Fruit fly (Drosophila melanogaster) whole organism, embryonic: ENCODE results near the gene eIF2Bepsilon.
A peak's percentile ranks its signal among the peaks of the same experiment; 100 is the strongest.

ENCODE experiments used
- B-H2 ChIP-seq: fragments of 200-800 bp; sonication (Bioruptor generic); optimal IDR thresholded peaks from 2 replicates; lab custom pipeline; 2018; ENCODE audit warnings: missing biosample characterization, mild to moderate bottlenecking, missing genetic modification characterization
- CG10543 ChIP-seq: fragments of 200-800 bp; sonication (Bioruptor generic); optimal IDR thresholded peaks from 3 replicates; lab custom pipeline; 2017; ENCODE audit warnings: missing biosample characterization, mild to moderate bottlenecking, missing genetic modification characterization, moderate library complexity
- CG11504 ChIP-seq: fragments of 200-800 bp; sonication (Bioruptor generic); optimal IDR thresholded peaks from 3 replicates; lab custom pipeline; 2019; ENCODE audit warnings: missing biosample characterization, mild to moderate bottlenecking, missing genetic modification characterization, moderate library complexity
- CG12071 ChIP-seq: fragments of 200-800 bp; sonication (Bioruptor generic); optimal IDR thresholded peaks from 3 replicates; lab custom pipeline; 2018; ENCODE audit warnings: missing biosample characterization, mild to moderate bottlenecking, missing genetic modification characterization
- CG13287 ChIP-seq: fragments of 200-800 bp; sonication (Bioruptor generic); IDR thresholded peaks from 2 replicates; pipeline ENCODE4 v1.3.6; 2022; ENCODE audit warnings: missing biosample characterization, missing genetic modification characterization; ENCODE audit not compliant: partially characterized antibody
- CG13894 ChIP-seq: fragments of 200-800 bp; sonication (Bioruptor generic); optimal IDR thresholded peaks from 3 replicates; lab custom pipeline; 2018; ENCODE audit warnings: missing biosample characterization, mild to moderate bottlenecking, missing genetic modification characterization, moderate library complexity
- CG14710 ChIP-seq: fragments of 200-800 bp; sonication (Bioruptor generic); optimal IDR thresholded peaks from 3 replicates; lab custom pipeline; 2019; ENCODE audit warnings: missing biosample characterization, mild to moderate bottlenecking, missing genetic modification characterization, moderate library complexity
- CG16815 ChIP-seq: fragments of 200-800 bp; sonication (Bioruptor generic); optimal IDR thresholded peaks from 3 replicates; lab custom pipeline; 2017; ENCODE audit warnings: missing biosample characterization, mild to moderate bottlenecking, missing genetic modification characterization
- CG17912 ChIP-seq: fragments of 200-800 bp; sonication (Bioruptor generic); optimal IDR thresholded peaks from 2 replicates; lab custom pipeline; 2018; ENCODE audit warnings: missing biosample characterization, mild to moderate bottlenecking, missing genetic modification characterization
- CG1792 ChIP-seq: fragments of 200-800 bp; sonication (Bioruptor generic); optimal IDR thresholded peaks from 2 replicates; lab custom pipeline; 2016; ENCODE audit warnings: missing biosample characterization, missing genetic modification characterization
- CG2712 ChIP-seq: fragments of 200-800 bp; optimal IDR thresholded peaks from 3 replicates; lab custom pipeline; 2019; ENCODE audit warnings: missing biosample characterization, mild to moderate bottlenecking, missing genetic modification characterization, moderate library complexity
- CG30403 ChIP-seq: fragments of 200-800 bp; sonication (Bioruptor generic); optimal IDR thresholded peaks from 3 replicates; lab custom pipeline; 2016; ENCODE audit warnings: missing biosample characterization, missing genetic modification characterization
- CG3065 ChIP-seq: fragments of 200-800 bp; sonication (Bioruptor generic); optimal IDR thresholded peaks from 2 replicates; lab custom pipeline; 2016; ENCODE audit warnings: missing biosample characterization, missing genetic modification characterization
- CG31224 ChIP-seq: fragments of 200-800 bp; sonication (Bioruptor generic); IDR thresholded peaks from 2 replicates; pipeline ENCODE4 v1.3.6; 2022; ENCODE audit warnings: missing biosample characterization, missing genetic modification characterization
- CG4617 ChIP-seq: fragments of 200-800 bp; sonication (Bioruptor generic); optimal IDR thresholded peaks from 3 replicates; lab custom pipeline; 2016; ENCODE audit warnings: missing biosample characterization, missing genetic modification characterization, borderline replicate concordance
- CG5245 ChIP-seq: fragments of 200-800 bp; sonication (Bioruptor generic); optimal IDR thresholded peaks from 3 replicates; lab custom pipeline; 2016; ENCODE audit warnings: missing biosample characterization, missing genetic modification characterization
- CG6765 ChIP-seq: fragments of 200-800 bp; sonication (Bioruptor generic); optimal IDR thresholded peaks from 3 replicates; lab custom pipeline; 2017; ENCODE audit warnings: missing biosample characterization, mild to moderate bottlenecking, missing genetic modification characterization
- CG8089 ChIP-seq: fragments of 200-800 bp; sonication (Bioruptor generic); optimal IDR thresholded peaks from 3 replicates; lab custom pipeline; 2016; ENCODE audit warnings: missing biosample characterization, missing genetic modification characterization
- CG8281 ChIP-seq: fragments of 200-800 bp; sonication (Bioruptor generic); optimal IDR thresholded peaks from 2 replicates; lab custom pipeline; 2018; ENCODE audit warnings: missing biosample characterization, mild to moderate bottlenecking, missing genetic modification characterization, moderate library complexity
- CG8478 ChIP-seq: fragments of >200 bp; optimal IDR thresholded peaks from 2 replicates; lab custom pipeline; 2018
- CHES-1-like ChIP-seq: fragments of 200-800 bp; sonication (Bioruptor generic); optimal IDR thresholded peaks from 2 replicates; lab custom pipeline; 2016; ENCODE audit warnings: missing biosample characterization, missing genetic modification characterization
- Camta ChIP-seq: fragments of 200-800 bp; sonication (Bioruptor generic); optimal IDR thresholded peaks from 2 replicates; lab custom pipeline; 2016; ENCODE audit warnings: missing biosample characterization, missing genetic modification characterization
- Dip3 ChIP-seq: fragments of 200-800 bp; sonication (Bioruptor generic); optimal IDR thresholded peaks from 3 replicates; lab custom pipeline; 2016; ENCODE audit warnings: missing biosample characterization, missing genetic modification characterization
- Doc3 ChIP-seq: fragments of 200-800 bp; sonication (Bioruptor generic); IDR thresholded peaks from 3 replicates; pipeline ENCODE4 v1.3.6; 2022; ENCODE audit warnings: missing biosample characterization, missing genetic modification characterization; ENCODE audit not compliant: partially characterized antibody
- Mes4 ChIP-seq: fragments of 200-800 bp; sonication (Bioruptor generic); optimal IDR thresholded peaks from 2 replicates; lab custom pipeline; 2016; ENCODE audit warnings: missing biosample characterization, missing genetic modification characterization
- NFAT ChIP-seq: fragments of 200-800 bp; sonication (Bioruptor generic); IDR thresholded peaks from 2 replicates; pipeline ENCODE4 v1.3.6; 2022; ENCODE audit warnings: missing biosample characterization, missing genetic modification characterization
- Sox100B ChIP-seq: fragments of 200-800 bp; sonication (Bioruptor generic); optimal IDR thresholded peaks from 3 replicates; lab custom pipeline; 2018; ENCODE audit warnings: missing biosample characterization, mild to moderate bottlenecking, missing genetic modification characterization
- Sry-β ChIP-seq: fragments of 200-800 bp; sonication (Bioruptor generic); optimal IDR thresholded peaks from 2 replicates; lab custom pipeline; 2018; ENCODE audit warnings: missing biosample characterization, mild to moderate bottlenecking, missing genetic modification characterization, moderate library complexity
- Xrp1 ChIP-seq: fragments of 200-800 bp; sonication (Bioruptor generic); IDR thresholded peaks from 2 replicates; pipeline ENCODE4 v1.3.6; 2022; ENCODE audit warnings: missing biosample characterization, missing genetic modification characterization
- ase ChIP-seq: fragments of 200-800 bp; sonication (Bioruptor generic); IDR thresholded peaks from 3 replicates; pipeline ENCODE4 v1.3.6; 2022; ENCODE audit warnings: missing biosample characterization, missing genetic modification characterization
- az2 ChIP-seq: fragments of 200-800 bp; sonication (Bioruptor generic); optimal IDR thresholded peaks from 3 replicates; lab custom pipeline; 2016; ENCODE audit warnings: missing biosample characterization, missing genetic modification characterization
- bbx ChIP-seq: fragments of 200-800 bp; sonication (Bioruptor generic); IDR thresholded peaks from 2 replicates; pipeline ENCODE4 v1.3.6; 2022; ENCODE audit warnings: missing biosample characterization, missing genetic modification characterization; ENCODE audit not compliant: partially characterized antibody
- caup ChIP-seq: fragments of 200-800 bp; sonication (Bioruptor generic); optimal IDR thresholded peaks from 3 replicates; lab custom pipeline; 2017; ENCODE audit warnings: missing biosample characterization, mild to moderate bottlenecking, missing genetic modification characterization, moderate library complexity; ENCODE audit not compliant: severe bottlenecking
- da ChIP-seq: fragments of 200-800 bp; sonication (Bioruptor generic); optimal IDR thresholded peaks from 2 replicates; lab custom pipeline; 2016; ENCODE audit warnings: missing biosample characterization, missing genetic modification characterization
- ems ChIP-seq: fragments of 200-800 bp; sonication (Bioruptor generic); optimal IDR thresholded peaks from 3 replicates; lab custom pipeline; 2016; ENCODE audit warnings: missing biosample characterization, missing genetic modification characterization
- en ChIP-seq: fragments of 200-800 bp; sonication (Bioruptor generic); optimal IDR thresholded peaks from 2 replicates; lab custom pipeline; 2016; ENCODE audit warnings: missing biosample characterization, missing genetic modification characterization
- her ChIP-seq: fragments of 200-800 bp; sonication (Bioruptor generic); optimal IDR thresholded peaks from 2 replicates; lab custom pipeline; 2016; ENCODE audit warnings: missing biosample characterization, missing genetic modification characterization
- hkb ChIP-seq, 2 experiments: fragments of 200-800 bp in 1 of 2; fragments of >200 bp in 1 of 2; sonication (Bioruptor generic) in 1 of 2; IDR thresholded peaks in 1 of 2; optimal IDR thresholded peaks in 1 of 2; 2 replicates each; pipeline versions ENCODE4 v1.3.6 to Lab custom; 2017 to 2022; ENCODE audit warnings: missing biosample characterization in 1 of 2, missing genetic modification characterization in 1 of 2
- p53 ChIP-seq: fragments of 200-800 bp; sonication (Bioruptor generic); optimal IDR thresholded peaks from 2 replicates; lab custom pipeline; 2016; ENCODE audit warnings: missing biosample characterization, missing genetic modification characterization
- pfk ChIP-seq: fragments of 200-800 bp; sonication (Bioruptor generic); optimal IDR thresholded peaks from 2 replicates; lab custom pipeline; 2018; ENCODE audit warnings: missing biosample characterization, mild to moderate bottlenecking, missing genetic modification characterization, moderate library complexity
- psq ChIP-seq: fragments of 200-800 bp; sonication (Bioruptor generic); optimal IDR thresholded peaks from 2 replicates; lab custom pipeline; 2017; ENCODE audit warnings: missing biosample characterization, missing genetic modification characterization
- run ChIP-seq: fragments of 200-800 bp; sonication (Bioruptor generic); optimal IDR thresholded peaks from 3 replicates; lab custom pipeline; 2018; ENCODE audit warnings: missing biosample characterization, mild to moderate bottlenecking, missing genetic modification characterization
- scrt ChIP-seq: fragments of 200-800 bp; sonication (Bioruptor generic); optimal IDR thresholded peaks from 2 replicates; lab custom pipeline; 2018; ENCODE audit warnings: missing biosample characterization, mild to moderate bottlenecking, missing genetic modification characterization, moderate library complexity
- sim ChIP-seq: fragments of 200-800 bp; sonication (Bioruptor generic); IDR thresholded peaks from 2 replicates; pipeline ENCODE4 v1.3.6; 2022; ENCODE audit warnings: missing biosample characterization, missing genetic modification characterization
- so ChIP-seq: fragments of 200-800 bp; sonication (Bioruptor generic); IDR thresholded peaks from 3 replicates; pipeline ENCODE4 v1.3.6; 2022; ENCODE audit warnings: missing biosample characterization, missing genetic modification characterization
- sob ChIP-seq: fragments of 200-800 bp; sonication (Bioruptor generic); IDR thresholded peaks from 2 replicates; pipeline ENCODE4 v1.3.6; 2022; ENCODE audit warnings: missing biosample characterization, missing genetic modification characterization
- ttk ChIP-seq: fragments of 200-800 bp; sonication (Bioruptor generic); IDR thresholded peaks from 2 replicates; pipeline ENCODE4 v2.1.2; 2022; ENCODE audit warnings: missing biosample characterization, missing genetic modification characterization
- tx ChIP-seq: fragments of 200-800 bp; sonication (Bioruptor generic); optimal IDR thresholded peaks from 2 replicates; lab custom pipeline; 2016; ENCODE audit warnings: missing biosample characterization, missing genetic modification characterization
- zen2 ChIP-seq: fragments of 200-800 bp; sonication (Bioruptor generic); IDR thresholded peaks from 3 replicates; pipeline ENCODE4 v1.3.6; 2022; ENCODE audit warnings: missing biosample characterization, missing genetic modification characterization; ENCODE audit not compliant: partially characterized antibody

Gene eIF2Bepsilon

dm6 chrX:1922765-1923501 lies at the start of gene eIF2Bepsilon, which contains the start of gene Ocrl (continued):
- peak; percentile 92 for TF ChIP-seq CG4617
- TF ChIP-seq hkb (optimal IDR thresholded peaks at IDR 0.05; lab: Kevin White, UChicago), result no peak
- no peak for TF ChIP-seq hkb (GFP tag; IDR thresholded peaks at IDR 0.05; lab: Robert Waterston, UW)
- TF ChIP-seq psq (GFP tag; lab: Kevin White, UChicago), result no peak
- TF ChIP-seq CG16815, result no peak
- TF ChIP-seq CG13894 (tag; lab: Kevin White, UChicago), result no peak
- no peak for TF ChIP-seq so (GFP tag; lab: Robert Waterston, UW)
- no peak for TF ChIP-seq sim
- TF ChIP-seq zen2 (GFP tag; lab: Robert Waterston, UW), result no peak
- no peak for TF ChIP-seq CG1792
- no peak for TF ChIP-seq Sox100B (GFP tag; lab: Kevin White, UChicago)
- no peak for TF ChIP-seq pfk
- TF ChIP-seq Sry-β (GFP tag; lab: Kevin White, UChicago), result no peak
- TF ChIP-seq tx (GFP tag; lab: Kevin White, UChicago), result no peak
- no peak for TF ChIP-seq CG12071 (GFP tag; lab: Kevin White, UChicago)
- no peak for TF ChIP-seq Mes4 (GFP tag; lab: Kevin White, UChicago)
- TF ChIP-seq CG31224, result no peak
- no peak for TF ChIP-seq B-H2 (GFP tag; lab: Kevin White, UChicago)
- TF ChIP-seq CG8281 (tag; lab: Kevin White, UChicago), result no peak
- TF ChIP-seq Xrp1 (GFP tag; lab: Robert Waterston, UW), result no peak
- TF ChIP-seq scrt (GFP tag; lab: Kevin White, UChicago), result no peak
- TF ChIP-seq run (tag; lab: Kevin White, UChicago), result no peak
- TF ChIP-seq Doc3, result no peak
- TF ChIP-seq CG17912 (GFP tag; lab: Kevin White, UChicago), result no peak
- TF ChIP-seq CG8478 (lab: Kevin White, UChicago), result no peak
- TF ChIP-seq p53, result peak; percentile 6
- 0 out of 2 replicates have a peak, but pooled peaks have one; percentile 4 for TF ChIP-seq NFAT (GFP tag; lab: Robert Waterston, UW)
- TF ChIP-seq az2 (GFP tag; lab: Kevin White, UChicago), result no peak
- no peak for TF ChIP-seq ase
- no peak for TF ChIP-seq CG8089 (GFP tag; lab: Kevin White, UChicago)
- peak; percentile 4 for TF ChIP-seq CG30403 (GFP tag; lab: Kevin White, UChicago)
- TF ChIP-seq CG10543, result peak; percentile 28
- TF ChIP-seq CG5245, result no peak
- no peak for TF ChIP-seq Dip3 (GFP tag; lab: Kevin White, UChicago)
- TF ChIP-seq CG14710, result peak; percentile 62
- TF ChIP-seq CG2712 (tag; lab: Kevin White, UChicago), result peak; percentile 29
- TF ChIP-seq ems (GFP tag; lab: Kevin White, UChicago), result no peak
- TF ChIP-seq CG13287 (GFP tag; lab: Robert Waterston, UW), result peak; percentile 44; the same call in 1 of the 2 replicates
- TF ChIP-seq CG11504 (tag; lab: Kevin White, UChicago), result no peak
- TF ChIP-seq CG3065 (GFP tag; lab: Kevin White, UChicago), result no peak
- TF ChIP-seq da (GFP tag; lab: Kevin White, UChicago), result no peak
- peak; percentile 34 for TF ChIP-seq CHES-1-like
- no peak for TF ChIP-seq ttk
- TF ChIP-seq CG6765, result no peak
- peak; percentile 41; the same call in 1 of the 2 replicates for TF ChIP-seq bbx (GFP tag; lab: Robert Waterston, UW)
- no peak for TF ChIP-seq sob (GFP tag; lab: Robert Waterston, UW)
- TF ChIP-seq Camta (GFP tag; lab: Kevin White, UChicago), result no peak
- TF ChIP-seq her (GFP tag; lab: Kevin White, UChicago), result peak; percentile 44
- no peak for TF ChIP-seq caup (GFP tag; lab: Kevin White, UChicago)
- no peak for TF ChIP-seq en (GFP tag; lab: Kevin White, UChicago)
